Worm (Caenorhabditis elegans) whole organism, L1 larva: ENCODE measurements around the gene rps-1.

Source experiments
- C04F5.9 ChIP-seq: sonication (generic microtip); optimal IDR thresholded peaks from 2 replicates; lab custom pipeline; 2016; ENCODE audit warnings: missing genetic modification characterization, missing compliant biosample characterization
- Y116A8C.19 ChIP-seq: sonication (generic microtip); optimal IDR thresholded peaks from 2 replicates; lab custom pipeline; 2016; ENCODE audit warnings: missing compliant biosample characterization, missing genetic modification characterization, borderline replicate concordance
- aly-2 ChIP-seq: fragments of 150-350 bp; optimal IDR thresholded peaks from 2 replicates; lab custom pipeline; 2014; ENCODE audit warnings: missing biosample characterization, missing genetic modification characterization
- ama-1 ChIP-seq: fragments of 150-350 bp; optimal IDR thresholded peaks from 2 replicates; lab custom pipeline; 2014
- ceh-82 ChIP-seq, 3 experiments: fragments of 150-350 bp in 1 of 3; sonication (generic microtip) in 2 of 3; optimal IDR thresholded peaks; 2 replicates each; lab custom pipeline; 2014 to 2017; ENCODE audit warnings: missing biosample characterization in 3 of 3, missing genetic modification characterization in 3 of 3
- ceh-90 ChIP-seq: sonication (generic microtip); optimal IDR thresholded peaks from 2 replicates; lab custom pipeline; 2016; ENCODE audit warnings: missing genetic modification characterization, missing compliant biosample characterization
- dpl-1 ChIP-seq, 3 experiments: fragments of 150-350 bp in 2 of 3; sonication (generic microtip) in 1 of 3; optimal IDR thresholded peaks; 2 replicates each; lab custom pipeline; 2014 to 2017; ENCODE audit warnings: missing biosample characterization in 3 of 3, missing genetic modification characterization in 3 of 3, missing genetic modification reagents in 3 of 3
- dsc-1 ChIP-seq: sonication (generic microtip); optimal IDR thresholded peaks from 2 replicates; lab custom pipeline; 2016; ENCODE audit warnings: mild to moderate bottlenecking, missing genetic modification characterization, missing compliant biosample characterization
- efl-1 ChIP-seq, 4 experiments: fragments of 150-350 bp; optimal IDR thresholded peaks in 3 of 4; peaks in 1 of 4; 1 replicate in 1 of 4; 2 replicates in 3 of 4; lab custom pipeline; 2014; ENCODE audit warnings: missing biosample characterization in 2 of 4, missing genetic modification characterization in 2 of 4, missing genetic modification reagents in 2 of 4
- elt-2 ChIP-seq: sonication (generic microtip); optimal IDR thresholded peaks from 2 replicates; lab custom pipeline; 2016; ENCODE audit warnings: missing genetic modification characterization, mild to moderate bottlenecking, inconsistent platforms, missing compliant biosample characterization, missing genetic modification reagents
- elt-3 ChIP-seq, 6 experiments: fragments of 150-350 bp in 1 of 6; sonication (generic microtip); optimal IDR thresholded peaks; 2 replicates each; lab custom pipeline; 2017 to 2018; ENCODE audit warnings: missing biosample characterization in 6 of 6, missing genetic modification characterization in 6 of 6, inconsistent platforms in 1 of 6
- fkh-4 ChIP-seq: sonication (generic microtip); optimal IDR thresholded peaks from 2 replicates; lab custom pipeline; 2016; ENCODE audit warnings: missing compliant biosample characterization, missing genetic modification characterization, borderline replicate concordance
- fkh-8 ChIP-seq: sonication (generic microtip); optimal IDR thresholded peaks from 2 replicates; lab custom pipeline; 2016; ENCODE audit warnings: mild to moderate bottlenecking, missing genetic modification characterization, missing compliant biosample characterization
- hpl-2 ChIP-seq: fragments of 150-350 bp; optimal IDR thresholded peaks from 2 replicates; lab custom pipeline; 2014; ENCODE audit warnings: missing biosample characterization, missing genetic modification reagents, missing genetic modification characterization
- irx-1 ChIP-seq: sonication (generic microtip); optimal IDR thresholded peaks from 2 replicates; lab custom pipeline; 2016; ENCODE audit warnings: missing genetic modification characterization, missing compliant biosample characterization
- isw-1 ChIP-seq: fragments of 200-800 bp; sonication (Bioruptor generic); IDR thresholded peaks from 2 replicates; pipeline ENCODE4 v1.3.6; 2022; ENCODE audit warnings: missing genetic modification characterization, missing compliant biosample characterization
- jun-1 ChIP-seq: fragments of 150-350 bp; optimal IDR thresholded peaks from 2 replicates; lab custom pipeline; 2014; ENCODE audit warnings: missing biosample characterization, missing genetic modification reagents, missing genetic modification characterization
- lin-13 ChIP-seq: fragments of 150-350 bp; optimal IDR thresholded peaks from 2 replicates; lab custom pipeline; 2014; ENCODE audit warnings: missing biosample characterization, missing genetic modification reagents, missing genetic modification characterization
- lin-14 ChIP-seq: fragments of 200-800 bp; sonication (Bioruptor generic); optimal IDR thresholded peaks from 2 replicates; lab custom pipeline; 2018; ENCODE audit warnings: mild to moderate bottlenecking, missing genetic modification characterization, moderate library complexity, missing compliant biosample characterization
- lin-35 ChIP-seq, 2 experiments: fragments of 150-350 bp; optimal IDR thresholded peaks; 2 replicates each; lab custom pipeline; 2014; ENCODE audit warnings: missing biosample characterization in 2 of 2, missing genetic modification characterization in 2 of 2, missing genetic modification reagents in 2 of 2
- lsy-2 ChIP-seq, 2 experiments: fragments of 150-350 bp; optimal IDR thresholded peaks; 2 replicates each; lab custom pipeline; 2014; ENCODE audit warnings: missing biosample characterization in 2 of 2, missing genetic modification characterization in 2 of 2
- nhr-11 ChIP-seq: fragments of 150-350 bp; optimal IDR thresholded peaks from 2 replicates; lab custom pipeline; 2014; ENCODE audit warnings: missing biosample characterization, missing genetic modification characterization
- nhr-12 ChIP-seq: sonication (generic microtip); optimal IDR thresholded peaks from 2 replicates; lab custom pipeline; 2017; ENCODE audit warnings: missing biosample characterization, missing genetic modification characterization
- nhr-19 ChIP-seq: fragments of 200-800 bp; sonication (Bioruptor generic); conservative IDR thresholded peaks from 2 replicates; pipeline ENCODE4 v1.3.6; 2022; ENCODE audit warnings: missing genetic modification characterization, missing compliant biosample characterization
- nhr-20 ChIP-seq: sonication (generic microtip); optimal IDR thresholded peaks from 2 replicates; lab custom pipeline; 2016; ENCODE audit warnings: mild to moderate bottlenecking, missing genetic modification characterization, missing compliant biosample characterization
- nhr-71 ChIP-seq: sonication (generic microtip); optimal IDR thresholded peaks from 2 replicates; lab custom pipeline; 2016; ENCODE audit warnings: mild to moderate bottlenecking, missing genetic modification characterization, moderate library complexity, missing compliant biosample characterization
- nhr-76 ChIP-seq: sonication (generic microtip); optimal IDR thresholded peaks from 2 replicates; lab custom pipeline; 2017; ENCODE audit warnings: missing biosample characterization, missing genetic modification characterization
- nhr-85 ChIP-seq: sonication (generic microtip); peaks from one replicate; lab custom pipeline; 2016; ENCODE audit warnings: missing genetic modification characterization, inconsistent platforms, missing compliant biosample characterization
- nhr-90 ChIP-seq: sonication (generic microtip); optimal IDR thresholded peaks from 2 replicates; lab custom pipeline; 2016; ENCODE audit warnings: mild to moderate bottlenecking, missing genetic modification characterization, missing compliant biosample characterization; ENCODE audit not compliant: poor library complexity
- pax-3 ChIP-seq: fragments of 200-800 bp; sonication (Bioruptor generic); optimal IDR thresholded peaks from 2 replicates; lab custom pipeline; 2018; ENCODE audit warnings: mild to moderate bottlenecking, missing genetic modification characterization, moderate library complexity, missing compliant biosample characterization
- skn-1 ChIP-seq: fragments of 150-350 bp; optimal IDR thresholded peaks from 2 replicates; lab custom pipeline; 2014; ENCODE audit warnings: missing biosample characterization, missing genetic modification characterization
- snu-23 ChIP-seq: sonication (generic microtip); optimal IDR thresholded peaks from 2 replicates; lab custom pipeline; 2016; ENCODE audit warnings: missing genetic modification characterization, missing compliant biosample characterization
- tlp-1 ChIP-seq: fragments of 150-350 bp; optimal IDR thresholded peaks from 2 replicates; lab custom pipeline; 2014; ENCODE audit warnings: missing biosample characterization, missing genetic modification characterization
- unc-86 ChIP-seq: sonication (generic microtip); optimal IDR thresholded peaks from 2 replicates; lab custom pipeline; 2016; ENCODE audit warnings: missing genetic modification characterization, missing compliant biosample characterization
- unc-98 ChIP-seq: fragments of 200-800 bp; sonication (Bioruptor generic); IDR thresholded peaks from 2 replicates; pipeline ENCODE4 v1.3.6; 2022; ENCODE audit warnings: missing genetic modification characterization, missing compliant biosample characterization
- zip-4 ChIP-seq: fragments of 200-800 bp; sonication (Bioruptor generic); optimal IDR thresholded peaks from 2 replicates; lab custom pipeline; 2018; ENCODE audit warnings: mild to moderate bottlenecking, missing genetic modification characterization, moderate library complexity, missing compliant biosample characterization

Gene rps-1

ce11 chrIII:4487271-4487670, 11.6 kb downstream of the rps-1 start (continued):
- TF ChIP-seq jun-1 (tag; lab: Kevin White, UChicago) (no peak), elt-3 (tag; optimal IDR thresholded peaks at IDR 0.05; lab: Kevin White, UChicago) (no peak)

DNA sequence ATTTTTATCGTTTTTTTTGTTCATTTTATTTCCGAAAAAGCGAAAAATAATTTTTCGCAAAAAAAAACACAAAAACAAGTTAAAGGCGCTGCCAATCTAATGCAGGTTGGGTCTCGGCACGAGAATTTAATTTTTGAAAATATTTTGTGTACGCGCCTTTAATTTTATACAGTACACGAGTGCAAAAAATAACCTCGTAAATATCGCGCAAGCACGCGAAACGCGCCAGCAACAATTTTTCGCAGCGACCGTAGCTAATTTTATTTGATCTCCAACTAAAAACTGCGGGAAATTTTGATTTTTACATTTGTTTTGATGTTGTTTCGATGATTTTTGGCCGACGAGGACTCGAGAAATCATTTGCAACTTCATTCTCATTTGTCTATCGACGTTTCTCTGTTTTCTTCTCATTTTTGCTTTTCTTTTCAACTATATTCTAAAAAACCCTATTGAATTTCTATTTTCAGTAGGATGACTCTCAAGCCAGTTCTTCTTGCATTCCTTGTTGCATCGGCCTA, 13.2 kb downstream of the rps-1 start, which contains the start of gene cpg-1:
Gene cpg-1 (plus strand): TSS at position 468 of the 518 bp plus-strand sequence.
- no peak for TF ChIP-seq efl-1 (optimal IDR thresholded peaks at IDR 0.05; lab: Kevin White, UChicago)
- TF ChIP-seq efl-1 (GFP tag; optimal IDR thresholded peaks at IDR 0.05 in 1 of 2; lab: Kevin White, UChicago): no peak
- no peak for TF ChIP-seq nhr-12 (tag; lab: Kevin White, UChicago)
- TF ChIP-seq hpl-2 (GFP tag; lab: Kevin White, UChicago): no peak
- TF ChIP-seq skn-1 (tag; lab: Kevin White, UChicago): no peak
- no peak for TF ChIP-seq nhr-19
- TF ChIP-seq zip-4 (GFP tag; lab: Kevin White, UChicago): no peak
- no peak for TF ChIP-seq ceh-82 (tag; optimal IDR thresholded peaks at IDR 0.05; lab: Kevin White, UChicago)
- no peak for TF ChIP-seq irx-1 (tag; lab: Kevin White, UChicago)
- TF ChIP-seq tlp-1 (tag; lab: Kevin White, UChicago): no peak
- TF ChIP-seq isw-1 (GFP tag; lab: Robert Waterston, UW): no peak
- TF ChIP-seq lin-13 (GFP tag; lab: Kevin White, UChicago): no peak
- no peak for TF ChIP-seq nhr-20 (tag; lab: Kevin White, UChicago)
- TF ChIP-seq C04F5.9 (tag; lab: Kevin White, UChicago): no peak
- no peak for TF ChIP-seq unc-86 (tag; lab: Kevin White, UChicago)
- TF ChIP-seq fkh-4 (tag; lab: Kevin White, UChicago): no peak
- no peak for TF ChIP-seq ceh-90

- TF ChIP-seq nhr-76 (tag; lab: Kevin White, UChicago): no peak
- peak; percentile 65 for TF ChIP-seq nhr-85
- no peak for TF ChIP-seq hpl-2 (GFP tag; lab: Kevin White, UChicago)
- no peak for TF ChIP-seq ceh-90
- peak; percentile 2 to 61 for TF ChIP-seq efl-1 (optimal IDR thresholded peaks at IDR 0.05; lab: Kevin White, UChicago)
- TF ChIP-seq efl-1 (GFP tag; optimal IDR thresholded peaks at IDR 0.05 in 1 of 2; lab: Kevin White, UChicago): peak; percentile 56 to 93
- TF ChIP-seq fkh-4 (tag; lab: Kevin White, UChicago): no peak
- peak; percentile 1 for TF ChIP-seq nhr-90 (tag; lab: Kevin White, UChicago)
- peak; percentile 41 for TF ChIP-seq nhr-71 (tag; lab: Kevin White, UChicago)
- TF ChIP-seq lin-35 (GFP tag; optimal IDR thresholded peaks at IDR 0.05; lab: Kevin White, UChicago): peak; percentile 8 to 37
- TF ChIP-seq dpl-1 (GFP tag; optimal IDR thresholded peaks at IDR 0.05; lab: Kevin White, UChicago): peak; percentile 6 to 68 (median 47)
- no peak for TF ChIP-seq skn-1 (tag; lab: Kevin White, UChicago)
- TF ChIP-seq dsc-1: peak; percentile 16
- no peak for TF ChIP-seq unc-98 (GFP tag; lab: Robert Waterston, UW)
- peak in 1 of 2 experiments; percentile 22 for TF ChIP-seq lsy-2 (tag; optimal IDR thresholded peaks at IDR 0.05; lab: Kevin White, UChicago)
- TF ChIP-seq lin-14 (GFP tag; lab: Kevin White, UChicago): peak; percentile 9
- no peak for TF ChIP-seq Y116A8C.19
- TF ChIP-seq pax-3 (tag; lab: Kevin White, UChicago): peak; percentile 21
- no peak for TF ChIP-seq nhr-11
- peak; percentile 40 for TF ChIP-seq ama-1
- TF ChIP-seq aly-2 (tag; lab: Kevin White, UChicago): peak; percentile 20
- peak; percentile 48 for TF ChIP-seq fkh-8 (tag; lab: Kevin White, UChicago)
- TF ChIP-seq elt-2 (tag; lab: Kevin White, UChicago): peak; percentile 16
- TF ChIP-seq snu-23 (GFP tag; lab: Kevin White, UChicago): peak; percentile 35
These were observed 15.7 kb downstream of the rps-1 start for ce11 chrIII:4491164-4492144.
